Worm (Caenorhabditis elegans): Measurements from ENCODE around the gene T12E12.6.

T12E12.6 gene

DNA sequence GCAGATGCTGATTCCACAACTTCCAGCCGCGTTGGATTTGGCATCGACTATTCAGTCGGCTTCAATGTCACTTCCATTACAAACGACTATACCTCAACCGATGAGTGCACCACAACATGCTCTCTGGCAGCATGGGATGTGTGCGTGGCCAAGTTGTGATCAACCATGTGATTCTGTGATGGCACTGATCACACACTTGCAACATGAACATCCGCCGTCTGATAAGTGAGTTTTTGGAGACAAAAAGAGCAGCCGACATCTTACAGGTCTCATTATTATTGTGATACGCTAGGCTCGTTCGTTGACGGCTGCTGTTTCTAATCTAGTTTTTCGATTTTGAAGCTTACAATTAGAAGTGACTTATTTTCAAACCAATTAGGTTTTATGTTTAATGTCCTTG, 28.5 kb upstream of the T12E12.6 start:
- TF ChIP-seq ceh-13 (GFP tag; optimal IDR thresholded peaks at IDR 0.05) (no peak), tbx-11 (GFP tag; IDR thresholded peaks at IDR 0.05) (no peak), tra-4 (tag; optimal IDR thresholded peaks at IDR 0.05) (no peak), pes-1 (GFP tag; IDR thresholded peaks at IDR 0.05) (no peak), B0310.2 (tag; optimal IDR thresholded peaks at IDR 0.05) (no peak), F13C5.2 (tag; optimal IDR thresholded peaks at IDR 0.05) (no peak), ceh-36 (tag; optimal IDR thresholded peaks at IDR 0.05) (no peak), tbx-37 (GFP tag; conservative IDR thresholded peaks at IDR 0.05) (no peak), ets-7 (tag; optimal IDR thresholded peaks at IDR 0.05) (no peak), sea-1 (GFP tag; conservative IDR thresholded peaks at IDR 0.05) (no peak), ama-1 (optimal IDR thresholded peaks at IDR 0.05) (no peak)

DNA sequence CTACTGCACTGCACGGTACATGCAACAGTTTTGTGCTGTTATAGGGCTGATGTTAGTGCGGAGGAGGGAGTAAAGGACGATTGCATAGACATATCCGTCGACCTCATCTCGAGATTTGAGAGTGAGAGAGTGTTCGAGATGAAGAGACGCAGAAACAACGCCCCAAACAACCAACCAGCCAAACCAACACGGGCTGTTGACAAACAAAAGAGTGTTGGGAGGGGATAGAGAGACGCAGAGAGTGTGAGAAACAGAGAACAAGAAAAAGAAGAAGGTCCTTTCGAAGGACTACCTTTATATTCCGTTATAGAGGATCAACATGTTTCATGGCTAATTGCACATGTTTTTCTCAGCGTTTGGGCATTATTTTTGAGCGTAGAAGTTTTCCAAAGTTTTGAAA, 26.4 kb upstream of the T12E12.6 start:
- TF ChIP-seq hmg-4 (GFP tag; optimal IDR thresholded peaks at IDR 0.05) (peak; percentile 52), tbx-11 (GFP tag; IDR thresholded peaks at IDR 0.05) (no peak)

ce11 chrIV:5598515-5599132, 24.7 kb upstream of the T12E12.6 start:
- TF ChIP-seq B0310.2 (tag; optimal IDR thresholded peaks at IDR 0.05): no peak
- no peak for TF ChIP-seq F13C5.2 (tag; optimal IDR thresholded peaks at IDR 0.05)
- no peak for TF ChIP-seq tbx-37 (GFP tag; conservative IDR thresholded peaks at IDR 0.05)
- TF ChIP-seq scrt-1 (GFP tag; IDR thresholded peaks at IDR 0.05): no peak
- no peak for TF ChIP-seq ceh-13 (GFP tag; optimal IDR thresholded peaks at IDR 0.05)
- no peak for TF ChIP-seq flt-1 (GFP tag; IDR thresholded peaks at IDR 0.05)
- TF ChIP-seq tra-4 (tag; optimal IDR thresholded peaks at IDR 0.05): no peak
- no peak for TF ChIP-seq hnd-1 (tag; optimal IDR thresholded peaks at IDR 0.05)
- no peak for TF ChIP-seq ceh-36 (tag; optimal IDR thresholded peaks at IDR 0.05)
- no peak for TF ChIP-seq ama-1 (optimal IDR thresholded peaks at IDR 0.05)
- TF ChIP-seq ets-7 (tag; optimal IDR thresholded peaks at IDR 0.05): no peak
- TF ChIP-seq hmbx-1 (tag; optimal IDR thresholded peaks at IDR 0.05): no peak
- no peak for TF ChIP-seq pes-1 (GFP tag; IDR thresholded peaks at IDR 0.05)
- TF ChIP-seq hmg-4 (GFP tag; optimal IDR thresholded peaks at IDR 0.05): no peak
- no peak for TF ChIP-seq tbx-11 (GFP tag; IDR thresholded peaks at IDR 0.05)
- TF ChIP-seq sea-1 (GFP tag; conservative IDR thresholded peaks at IDR 0.05): no peak
- TF ChIP-seq aly-1 (tag; optimal IDR thresholded peaks at IDR 0.05): no peak

DNA sequence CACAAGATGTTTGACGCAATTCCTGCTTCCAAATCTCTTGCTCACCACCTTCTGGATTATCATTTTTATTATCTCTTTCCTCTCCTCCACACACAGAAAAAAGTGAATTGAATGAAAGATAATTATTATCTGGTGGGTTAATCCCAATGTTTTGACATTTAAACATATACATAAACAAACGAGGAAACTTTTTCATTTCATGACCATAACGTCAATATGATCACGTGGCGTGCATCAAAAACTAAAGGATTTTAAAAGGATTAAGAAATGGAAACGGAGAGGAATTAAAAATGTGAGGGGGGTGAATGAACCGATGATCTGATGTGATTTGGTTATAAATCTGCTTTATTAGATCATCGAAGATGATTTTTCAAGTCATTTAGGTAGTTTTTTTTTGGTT, 21.6 kb upstream of the T12E12.6 start:
- no peak for TF ChIP-seq tbx-11 (GFP tag; IDR thresholded peaks at IDR 0.05)
- TF ChIP-seq ceh-36 (tag; optimal IDR thresholded peaks at IDR 0.05): peak; percentile 21
- no peak for TF ChIP-seq hnd-1 (tag; optimal IDR thresholded peaks at IDR 0.05)

- TF ChIP-seq B0310.2 (tag; optimal IDR thresholded peaks at IDR 0.05) (no peak), hmbx-1 (tag; optimal IDR thresholded peaks at IDR 0.05) (no peak), sea-1 (GFP tag; conservative IDR thresholded peaks at IDR 0.05) (no peak), ceh-36 (tag; optimal IDR thresholded peaks at IDR 0.05) (no peak), scrt-1 (GFP tag; IDR thresholded peaks at IDR 0.05) (0 out of 2 replicates have a peak, but pooled peaks have one; percentile 11), pes-1 (GFP tag; IDR thresholded peaks at IDR 0.05) (no peak), hnd-1 (tag; optimal IDR thresholded peaks at IDR 0.05) (no peak), hmg-4 (GFP tag; optimal IDR thresholded peaks at IDR 0.05) (no peak)
Observed at ce11 chrIV:5593804-5594214, 19.9 kb upstream of the T12E12.6 start.

DNA sequence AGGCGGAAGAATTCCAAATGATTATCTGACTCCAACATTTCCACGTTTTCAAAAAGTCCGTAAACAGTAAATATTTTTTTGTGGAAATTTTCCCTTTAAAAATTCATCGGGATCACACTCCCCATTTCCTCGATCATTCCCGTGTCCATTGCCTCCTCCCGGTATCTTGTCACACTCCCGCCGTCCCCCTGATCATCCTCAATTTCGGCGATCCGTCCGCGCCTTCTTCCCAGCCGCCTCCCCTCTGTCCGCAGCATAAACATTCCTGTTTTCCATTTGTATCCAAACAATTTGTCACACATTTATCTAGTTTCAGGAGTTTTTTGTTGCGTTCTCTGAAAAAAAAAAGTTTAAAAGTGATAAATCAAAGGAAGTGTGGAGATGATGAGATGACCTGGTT, 19.0 kb upstream of the T12E12.6 start:
- TF ChIP-seq scrt-1 (GFP tag; IDR thresholded peaks at IDR 0.05) (no peak), tbx-11 (GFP tag; IDR thresholded peaks at IDR 0.05) (no peak), F13C5.2 (tag; optimal IDR thresholded peaks at IDR 0.05) (no peak), ama-1 (optimal IDR thresholded peaks at IDR 0.05) (no peak)

- no peak for TF ChIP-seq flt-1 (GFP tag; IDR thresholded peaks at IDR 0.05)
- TF ChIP-seq hmg-4 (GFP tag; optimal IDR thresholded peaks at IDR 0.05): no peak
- no peak for TF ChIP-seq scrt-1 (GFP tag; IDR thresholded peaks at IDR 0.05)
- no peak for TF ChIP-seq ets-7 (tag; optimal IDR thresholded peaks at IDR 0.05)
- TF ChIP-seq ama-1 (optimal IDR thresholded peaks at IDR 0.05): no peak
- no peak for TF ChIP-seq ceh-13 (GFP tag; optimal IDR thresholded peaks at IDR 0.05)
- TF ChIP-seq hnd-1 (tag; optimal IDR thresholded peaks at IDR 0.05): no peak
- TF ChIP-seq tra-4 (tag; optimal IDR thresholded peaks at IDR 0.05): no peak
- TF ChIP-seq B0310.2 (tag; optimal IDR thresholded peaks at IDR 0.05): no peak
- TF ChIP-seq F13C5.2 (tag; optimal IDR thresholded peaks at IDR 0.05): no peak
- TF ChIP-seq ceh-36 (tag; optimal IDR thresholded peaks at IDR 0.05): no peak
- TF ChIP-seq hmbx-1 (tag; optimal IDR thresholded peaks at IDR 0.05): no peak
- no peak for TF ChIP-seq sea-1 (GFP tag; conservative IDR thresholded peaks at IDR 0.05)
Observed at ce11 chrIV:5591134-5591533, 17.2 kb upstream of the T12E12.6 start.

ce11 chrIV:5590120-5590519, 16.2 kb upstream of the T12E12.6 start:
- TF ChIP-seq pes-1 (GFP tag; IDR thresholded peaks at IDR 0.05) (no peak), ceh-13 (GFP tag; optimal IDR thresholded peaks at IDR 0.05) (no peak)

All from whole organism, early embryonic.